Fruit fly (Drosophila melanogaster) S2 (cell line): Measurements from ENCODE around the gene CG14624.

ENCODE experiments used
- CG8478 ChIP-seq: fragments of >200 bp; optimal IDR thresholded peaks from 2 replicates; lab custom pipeline; 2018
- CTCF ChIP-seq, 2 experiments: fragments of >200 bp; optimal IDR thresholded peaks; 2 replicates each; lab custom pipeline; 2018

Gene CG14624

DNA sequence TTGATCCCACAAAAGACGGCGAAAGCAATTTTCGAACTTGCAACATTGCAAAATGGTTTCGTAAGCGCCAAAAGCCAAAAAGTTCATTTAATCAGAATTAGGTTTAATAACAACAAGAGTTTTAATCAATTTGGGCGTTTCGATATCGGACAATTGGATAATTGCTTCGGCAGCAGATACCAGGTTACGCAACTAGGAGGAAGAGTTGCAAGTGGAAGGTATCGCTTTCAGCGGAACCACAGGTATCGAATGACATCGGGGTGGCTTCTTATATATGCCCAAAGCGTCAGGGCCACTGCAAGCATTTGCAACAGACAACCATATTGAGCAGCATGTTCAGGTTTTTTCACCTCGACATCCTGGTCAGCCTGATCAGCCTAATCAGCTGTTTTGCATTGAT lies at the start of gene CG14624:
Gene CG14624 (plus strand): TSS at position 301 of the 400 bp plus-strand sequence.
- no peak for TF ChIP-seq CTCF (optimal IDR thresholded peaks at IDR 0.05; lab: Kevin White, UChicago)
- TF ChIP-seq CG8478 (lab: Kevin White, UChicago) = no peak

DNA sequence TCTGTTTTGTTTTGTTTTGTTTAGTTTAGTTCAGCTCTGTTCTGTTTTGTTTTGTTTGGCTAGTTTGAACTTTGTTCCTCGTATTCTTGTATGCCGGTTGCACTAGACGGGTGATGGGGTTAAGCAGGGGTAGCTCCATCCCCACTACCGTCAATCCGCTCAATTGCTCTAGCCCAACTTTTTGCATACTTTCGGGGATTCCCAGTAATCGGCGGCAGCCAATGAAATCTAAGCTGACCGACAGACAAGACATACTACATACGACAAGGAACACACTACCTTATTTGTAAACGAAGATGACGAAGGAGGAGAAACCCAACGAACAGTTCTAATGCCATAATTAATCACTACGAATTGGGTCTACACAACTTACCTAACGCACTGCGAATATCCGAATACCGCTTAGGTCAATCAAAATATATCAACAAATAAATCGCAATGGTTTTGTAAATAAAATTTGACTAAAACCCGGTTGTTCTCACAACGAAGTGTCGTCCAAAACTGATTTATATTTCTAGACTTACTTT lies 44.6 kb upstream of the CG14624 start, which contains the start of gene eIF4E7:
Gene eIF4E7 (minus strand): TSS at position 477 of the 527 bp plus-strand sequence.
- TF ChIP-seq CTCF (optimal IDR thresholded peaks at IDR 0.05; lab: Kevin White, UChicago) (no peak), CG8478 (lab: Kevin White, UChicago) (no peak)

- TF ChIP-seq CG8478 (lab: Kevin White, UChicago) = no peak
- no peak for TF ChIP-seq CTCF (optimal IDR thresholded peaks at IDR 0.05; lab: Kevin White, UChicago)
These were observed 36.2 kb upstream of the CG14624 start, which contains the start of gene CG11378 for dm6 chrX:1170117-1170878. TSS of gene CG11378 (plus strand) at chrX:1170828.

DNA sequence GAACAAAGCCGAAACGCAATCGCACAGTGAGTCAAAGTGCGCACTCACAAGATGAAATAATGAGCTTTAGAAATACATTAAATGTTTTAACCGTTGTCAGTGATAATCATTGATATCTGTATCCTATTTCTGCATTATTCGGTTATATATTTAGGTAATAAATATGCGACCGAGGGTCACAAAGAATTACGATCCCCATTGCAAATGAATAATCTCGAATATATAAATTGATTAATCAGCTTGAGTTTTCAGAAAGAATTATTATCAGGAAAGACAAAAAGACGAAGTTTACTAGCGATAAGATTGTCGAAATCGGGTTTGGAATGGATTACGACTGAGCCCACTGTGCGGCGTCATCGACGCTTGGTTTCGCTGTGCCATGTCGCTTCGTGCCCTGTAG lies 35.5 kb upstream of the CG14624 start:
- no peak for TF ChIP-seq CTCF (optimal IDR thresholded peaks at IDR 0.05; lab: Kevin White, UChicago)
- no peak for TF ChIP-seq CG8478 (lab: Kevin White, UChicago)

DNA sequence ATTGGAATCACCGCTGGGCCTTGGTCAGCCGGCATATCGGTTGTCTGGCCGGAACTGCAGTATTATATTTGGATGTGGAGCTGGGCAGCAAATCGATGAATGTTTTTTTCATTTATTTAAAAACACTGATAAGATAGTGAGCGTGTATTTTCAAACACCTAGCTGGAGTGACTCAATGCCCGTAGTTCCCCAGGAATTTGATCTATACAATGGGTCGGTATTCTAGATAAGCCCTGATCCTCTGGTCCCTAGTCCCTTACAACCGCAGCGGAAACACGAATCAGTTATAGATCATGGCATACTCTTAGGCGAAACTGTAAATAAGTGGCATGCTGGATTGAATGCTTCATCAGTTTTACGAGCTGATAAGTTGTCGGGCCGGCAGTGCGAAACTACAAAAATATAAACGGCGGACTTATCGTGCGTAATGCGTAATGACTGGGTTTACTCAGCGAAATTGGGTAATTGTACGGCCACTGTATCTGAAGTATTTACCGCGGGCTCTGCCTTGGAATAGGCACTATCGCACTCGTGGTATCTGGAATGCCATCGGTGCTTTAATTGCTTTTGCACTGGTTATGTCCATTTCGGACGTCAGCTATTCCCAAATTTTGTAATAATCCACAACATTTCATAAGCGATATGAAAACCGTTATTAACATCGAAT lies 33.6 kb upstream of the CG14624 start:
- TF ChIP-seq CG8478 (lab: Kevin White, UChicago) = no peak
- TF ChIP-seq CTCF (optimal IDR thresholded peaks at IDR 0.05; lab: Kevin White, UChicago) = no peak

- TF ChIP-seq CG8478 (lab: Kevin White, UChicago) = no peak
- TF ChIP-seq CTCF (optimal IDR thresholded peaks at IDR 0.05; lab: Kevin White, UChicago) = no peak
These were observed 33.0 kb upstream of the CG14624 start for dm6 chrX:1173564-1173963.

dm6 chrX:1175993-1176392 lies 30.5 kb upstream of the CG14624 start, which contains the start of gene CG11384:
TSS of gene CG11384 (minus strand) at chrX:1176035.
- TF ChIP-seq CG8478 (lab: Kevin White, UChicago) (no peak), CTCF (optimal IDR thresholded peaks at IDR 0.05; lab: Kevin White, UChicago) (no peak)

DNA sequence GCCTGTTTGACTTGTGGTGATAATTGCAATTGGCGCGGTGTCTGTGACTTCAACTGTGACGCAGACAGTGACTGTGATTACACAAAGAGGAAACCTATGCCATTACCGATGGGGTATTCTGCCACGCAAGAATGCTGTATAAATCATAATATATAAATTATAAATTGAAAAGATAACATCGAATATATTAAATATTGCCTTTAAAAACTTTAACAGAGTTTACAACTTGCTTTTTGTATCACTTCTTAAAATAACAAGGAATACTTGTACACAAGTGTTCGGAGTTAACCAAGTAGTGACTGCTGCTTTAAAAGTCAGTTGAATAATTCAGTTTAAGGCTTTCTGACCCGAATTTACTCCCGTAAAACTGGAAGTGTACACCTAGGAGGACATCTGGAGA lies 26.7 kb upstream of the CG14624 start, which contains the start of gene CG11379:
Gene CG11379 (plus strand): TSS at position 301 of the 400 bp plus-strand sequence.
- TF ChIP-seq CG8478 (lab: Kevin White, UChicago) (no peak), CTCF (optimal IDR thresholded peaks at IDR 0.05; lab: Kevin White, UChicago) (no peak)

DNA sequence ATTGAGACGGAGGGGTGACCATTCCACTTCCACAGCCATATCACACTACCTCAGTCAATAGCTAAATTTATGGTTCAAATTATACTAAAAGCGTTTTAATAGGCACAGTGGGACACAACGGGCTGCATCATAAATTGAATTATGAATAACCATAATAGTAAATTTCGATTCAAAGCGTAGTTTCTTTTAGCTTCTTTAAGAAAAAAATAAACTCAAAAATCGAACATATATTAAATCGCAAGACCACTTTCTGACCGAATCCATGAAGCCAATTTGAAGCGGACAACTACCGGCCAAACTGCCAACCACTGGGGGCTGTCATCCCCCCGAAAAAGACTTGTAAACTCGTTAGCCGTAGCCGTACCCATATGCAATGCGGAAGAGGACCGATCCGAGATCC lies 25.7 kb upstream of the CG14624 start:
- TF ChIP-seq CG8478 (lab: Kevin White, UChicago) (no peak), CTCF (optimal IDR thresholded peaks at IDR 0.05; lab: Kevin White, UChicago) (no peak)

DNA sequence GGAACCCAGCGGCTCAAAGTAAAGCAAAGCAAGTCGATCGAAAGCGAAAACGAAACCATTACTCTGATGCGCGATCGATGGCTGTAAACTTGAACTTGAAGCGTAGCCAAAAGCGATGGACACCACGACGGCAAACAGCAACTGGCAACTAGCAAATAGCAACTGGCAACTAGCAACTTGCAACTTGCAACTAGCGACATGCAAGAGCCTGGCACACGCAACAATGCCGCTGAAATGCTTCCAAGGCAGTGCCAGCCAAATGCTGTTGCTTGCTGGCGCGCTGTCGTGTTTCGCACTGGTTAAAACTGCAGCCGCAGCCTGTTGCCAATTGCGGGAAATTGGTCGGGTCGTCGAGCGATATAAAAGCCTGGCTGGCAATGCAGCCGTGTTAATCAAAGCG lies 25.2 kb upstream of the CG14624 start, which contains the start of gene CG14627:
Gene CG14627 (plus strand): TSS at position 301 of the 400 bp plus-strand sequence.
- no peak for TF ChIP-seq CG8478 (lab: Kevin White, UChicago)
- no peak for TF ChIP-seq CTCF (optimal IDR thresholded peaks at IDR 0.05; lab: Kevin White, UChicago)

- TF ChIP-seq CTCF (optimal IDR thresholded peaks at IDR 0.05; lab: Kevin White, UChicago) = no peak
- no peak for TF ChIP-seq CG8478 (lab: Kevin White, UChicago)
These were observed 22.8 kb upstream of the CG14624 start for dm6 chrX:1183742-1184141.

- no peak for TF ChIP-seq CG8478 (lab: Kevin White, UChicago)
- TF ChIP-seq CTCF (optimal IDR thresholded peaks at IDR 0.05; lab: Kevin White, UChicago) = no peak
These were observed 22.1 kb upstream of the CG14624 start, which contains the start of gene CG14626 for dm6 chrX:1184478-1184877. TSS of gene CG14626 (plus strand) at chrX:1184778.

DNA sequence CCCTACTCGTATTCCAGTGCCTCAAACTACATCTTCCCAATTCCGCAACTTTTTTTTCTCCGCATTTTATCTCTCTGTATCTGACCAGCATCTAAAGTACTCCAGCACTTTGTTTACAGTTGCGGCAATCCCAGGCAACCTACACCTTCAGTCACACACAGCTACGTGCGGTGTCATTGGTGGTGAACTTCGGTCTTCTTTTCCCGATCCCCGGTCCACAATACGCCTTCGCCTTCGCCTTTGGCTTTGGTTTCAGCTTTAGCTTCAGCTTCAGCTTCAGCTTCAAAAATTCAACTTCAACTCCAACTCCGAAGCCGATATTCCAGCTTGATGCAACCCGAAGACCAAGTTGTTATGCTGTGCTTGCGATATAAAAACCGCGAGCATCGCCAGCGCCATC lies 15.5 kb upstream of the CG14624 start, which contains the start of gene CG11380:
Gene CG11380 (plus strand): TSS at position 301 of the 400 bp plus-strand sequence.
- TF ChIP-seq CG8478 (lab: Kevin White, UChicago) (no peak), CTCF (optimal IDR thresholded peaks at IDR 0.05; lab: Kevin White, UChicago) (no peak)

dm6 chrX:1197862-1198261 lies 8.7 kb upstream of the CG14624 start:
- TF ChIP-seq CTCF (optimal IDR thresholded peaks at IDR 0.05; lab: Kevin White, UChicago) = no peak
- TF ChIP-seq CG8478 (lab: Kevin White, UChicago) = no peak

DNA sequence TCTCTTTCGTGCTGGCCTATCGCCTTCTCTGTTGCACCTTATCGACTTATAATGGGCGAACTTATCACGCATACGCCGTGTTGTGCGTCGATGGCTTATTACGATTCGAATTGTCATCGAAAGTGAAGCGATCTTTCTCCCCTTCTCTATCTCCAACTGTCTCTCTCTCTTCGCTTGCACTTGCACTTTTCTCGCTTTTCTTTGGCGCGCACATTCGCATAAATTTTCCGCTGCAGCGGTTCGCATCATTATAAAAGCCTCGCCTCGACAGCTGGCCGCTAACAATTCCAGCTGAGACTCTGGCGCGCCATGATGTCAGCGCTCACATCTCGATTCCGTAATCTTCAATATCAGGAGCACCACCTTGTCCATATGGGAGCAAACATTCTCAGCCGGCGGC lies 7.3 kb upstream of the CG14624 start, which contains the start of gene CG14625:
Gene CG14625 (plus strand): TSS at position 301 of the 400 bp plus-strand sequence.
- no peak for TF ChIP-seq CG8478 (lab: Kevin White, UChicago)
